Worm (Caenorhabditis elegans): Measurements from ENCODE around the gene C33A12.19.

ce11 chrIV:9530768-9531167 is 14.0 kb downstream of the C33A12.19 start:
- TF ChIP-seq B0310.2 (tag; optimal IDR thresholded peaks at IDR 0.05), result no peak
- TF ChIP-seq tbx-37 (GFP tag; conservative IDR thresholded peaks at IDR 0.05), result no peak
- no peak for TF ChIP-seq hmbx-1 (tag; optimal IDR thresholded peaks at IDR 0.05)
- no peak for TF ChIP-seq ama-1 (optimal IDR thresholded peaks at IDR 0.05)
- TF ChIP-seq scrt-1 (GFP tag; IDR thresholded peaks at IDR 0.05), result no peak
- TF ChIP-seq F13C5.2 (tag; optimal IDR thresholded peaks at IDR 0.05), result no peak
- TF ChIP-seq hmg-4 (GFP tag; optimal IDR thresholded peaks at IDR 0.05), result no peak
- TF ChIP-seq tra-4 (tag; optimal IDR thresholded peaks at IDR 0.05), result no peak
- TF ChIP-seq ets-7 (tag; optimal IDR thresholded peaks at IDR 0.05), result no peak
- TF ChIP-seq sea-1 (GFP tag; conservative IDR thresholded peaks at IDR 0.05), result no peak
- TF ChIP-seq ceh-13 (GFP tag; optimal IDR thresholded peaks at IDR 0.05), result no peak
- no peak for TF ChIP-seq aly-1 (tag; optimal IDR thresholded peaks at IDR 0.05)
